Worm (Caenorhabditis elegans) whole organism, midembryonic: ENCODE measurements around the gene C34H4.1.

Experiments used
- T22C8.4 ChIP-seq: fragments of 200-800 bp; sonication (Bioruptor generic); IDR thresholded peaks from 2 replicates; pipeline ENCODE4 v1.3.6; 2022; ENCODE audit warnings: missing genetic modification characterization, missing compliant biosample characterization
- cog-1 ChIP-seq: sonication (generic microtip); optimal IDR thresholded peaks from 2 replicates; lab custom pipeline; 2016; ENCODE audit warnings: missing genetic modification characterization, missing compliant biosample characterization
- flt-1 ChIP-seq: fragments of 200-800 bp; sonication (Bioruptor generic); IDR thresholded peaks from 2 replicates; pipeline ENCODE4 v1.3.6; 2022; ENCODE audit warnings: missing genetic modification characterization, missing compliant biosample characterization
- klf-2 ChIP-seq: fragments of 200-800 bp; sonication (Bioruptor generic); conservative IDR thresholded peaks from 2 replicates; pipeline ENCODE4 v1.3.6; 2022; ENCODE audit warnings: missing genetic modification reagents, missing genetic modification characterization, missing compliant biosample characterization
- med-1 ChIP-seq: sonication (generic microtip); optimal IDR thresholded peaks from 2 replicates; lab custom pipeline; 2017; ENCODE audit warnings: missing genetic modification characterization, mild to moderate bottlenecking, missing compliant biosample characterization, antibody characterized with exemption, missing genetic modification reagents; ENCODE audit not compliant: insufficient read depth
- ref-1 ChIP-seq: fragments of 200-800 bp; sonication (Bioruptor generic); conservative IDR thresholded peaks from 2 replicates; pipeline ENCODE4 v1.3.6; 2022; ENCODE audit warnings: missing genetic modification reagents, missing genetic modification characterization, missing compliant biosample characterization
- tab-1 ChIP-seq: fragments of 200-800 bp; sonication (Bioruptor generic); IDR thresholded peaks from 2 replicates; pipeline ENCODE4 v1.3.6; 2022; ENCODE audit warnings: missing genetic modification characterization, missing compliant biosample characterization
- ztf-23 ChIP-seq: fragments of 200-800 bp; sonication (Bioruptor generic); IDR thresholded peaks from 2 replicates; pipeline ENCODE4 v1.3.6; 2022; ENCODE audit warnings: missing genetic modification reagents, missing genetic modification characterization, missing compliant biosample characterization
- ztf-29 ChIP-seq: fragments of 200-800 bp; sonication (Bioruptor generic); IDR thresholded peaks from 2 replicates; pipeline ENCODE4 v1.3.6; 2022; ENCODE audit warnings: missing genetic modification reagents, missing genetic modification characterization, missing compliant biosample characterization

The C34H4.1 gene

DNA sequence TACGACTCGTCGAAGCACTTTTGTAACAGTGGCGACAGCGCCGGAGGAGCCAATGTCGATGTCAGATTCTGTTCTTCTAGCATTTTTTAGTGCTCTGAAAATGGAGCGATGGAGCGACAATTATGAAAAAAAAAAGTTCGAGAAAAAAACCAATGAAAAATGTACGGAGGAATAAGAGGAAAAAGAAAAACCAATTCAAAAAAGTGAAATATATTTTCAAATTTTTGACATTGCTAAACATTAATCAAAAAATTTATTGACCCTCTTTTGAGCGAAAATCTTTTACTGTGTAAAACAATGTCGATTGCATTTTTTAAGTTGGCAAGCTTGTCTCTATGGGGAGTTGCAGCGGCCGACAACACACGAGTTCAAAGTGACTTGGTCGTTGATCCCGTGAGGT, 19.1 kb upstream of the C34H4.1 start, which contains the start of gene K03H6.5:
Gene K03H6.5 (minus strand): TSS at position 101 of the 400 bp plus-strand sequence.
- no peak for TF ChIP-seq ztf-23 (GFP tag; lab: Robert Waterston, UW)
- no peak for TF ChIP-seq tab-1 (GFP tag; lab: Robert Waterston, UW)
- no peak for TF ChIP-seq med-1 (GFP tag; lab: Kevin White, UChicago)
- no peak for TF ChIP-seq klf-2 (GFP tag; lab: Robert Waterston, UW)
- no peak for TF ChIP-seq cog-1 (tag; lab: Kevin White, UChicago)
- no peak for TF ChIP-seq ref-1
- TF ChIP-seq ztf-29 (GFP tag; lab: Robert Waterston, UW), result no peak
- TF ChIP-seq flt-1, result no peak
- no peak for TF ChIP-seq T22C8.4

DNA sequence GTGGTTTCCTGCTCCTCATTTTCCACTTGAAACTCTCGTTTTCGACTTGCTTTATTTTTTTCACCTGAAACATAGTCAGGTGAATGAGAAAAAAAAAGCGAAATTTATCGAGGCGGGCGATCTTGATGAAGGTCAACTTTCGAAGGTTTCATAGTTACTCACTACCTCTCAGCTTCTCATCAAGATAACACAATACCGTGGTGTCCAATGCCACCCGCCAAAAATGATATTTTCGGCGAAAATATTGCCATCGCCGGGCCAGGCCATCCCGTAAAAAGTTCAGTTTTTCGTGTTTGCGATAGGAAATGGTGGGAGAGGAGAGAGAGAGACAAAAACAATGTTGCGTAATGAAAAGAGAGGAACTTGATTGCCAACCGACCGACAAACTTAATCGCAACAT, 8.2 kb upstream of the C34H4.1 start:
- TF ChIP-seq ztf-29 (GFP tag; lab: Robert Waterston, UW) (no peak), klf-2 (GFP tag; lab: Robert Waterston, UW) (no peak), tab-1 (GFP tag; lab: Robert Waterston, UW) (no peak), T22C8.4 (no peak), med-1 (GFP tag; lab: Kevin White, UChicago) (no peak), ref-1 (no peak), cog-1 (tag; lab: Kevin White, UChicago) (no peak), ztf-23 (GFP tag; lab: Robert Waterston, UW) (no peak), flt-1 (no peak)

DNA sequence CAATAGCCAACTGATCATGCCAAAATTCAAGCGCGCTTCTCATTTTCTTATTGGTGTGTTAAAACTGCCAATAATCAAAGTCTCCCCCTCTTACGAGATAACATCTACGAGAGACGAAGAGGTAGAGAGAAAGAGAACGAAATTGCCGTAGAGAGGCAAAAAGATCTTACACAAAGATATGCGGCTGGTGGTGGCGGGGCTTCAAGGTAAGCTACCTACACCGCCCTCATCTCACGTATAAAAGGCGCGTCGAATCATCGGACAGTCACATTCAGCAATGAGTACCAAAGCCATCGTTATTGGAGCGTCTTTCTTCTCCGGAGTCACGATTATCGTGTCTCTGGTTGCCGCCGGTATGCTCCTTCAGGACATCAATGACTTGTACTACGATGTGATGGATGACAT, 6.9 kb upstream of the C34H4.1 start, which contains the start of gene col-107:
Gene col-107 (plus strand): TSS at position 265 of the 405 bp plus-strand sequence.
- TF ChIP-seq ztf-23 (GFP tag; lab: Robert Waterston, UW), result no peak
- no peak for TF ChIP-seq klf-2 (GFP tag; lab: Robert Waterston, UW)
- no peak for TF ChIP-seq cog-1 (tag; lab: Kevin White, UChicago)
- TF ChIP-seq flt-1, result no peak
- no peak for TF ChIP-seq ztf-29 (GFP tag; lab: Robert Waterston, UW)
- no peak for TF ChIP-seq ref-1
- no peak for TF ChIP-seq med-1 (GFP tag; lab: Kevin White, UChicago)
- TF ChIP-seq T22C8.4, result no peak
- TF ChIP-seq tab-1 (GFP tag; lab: Robert Waterston, UW), result no peak

DNA sequence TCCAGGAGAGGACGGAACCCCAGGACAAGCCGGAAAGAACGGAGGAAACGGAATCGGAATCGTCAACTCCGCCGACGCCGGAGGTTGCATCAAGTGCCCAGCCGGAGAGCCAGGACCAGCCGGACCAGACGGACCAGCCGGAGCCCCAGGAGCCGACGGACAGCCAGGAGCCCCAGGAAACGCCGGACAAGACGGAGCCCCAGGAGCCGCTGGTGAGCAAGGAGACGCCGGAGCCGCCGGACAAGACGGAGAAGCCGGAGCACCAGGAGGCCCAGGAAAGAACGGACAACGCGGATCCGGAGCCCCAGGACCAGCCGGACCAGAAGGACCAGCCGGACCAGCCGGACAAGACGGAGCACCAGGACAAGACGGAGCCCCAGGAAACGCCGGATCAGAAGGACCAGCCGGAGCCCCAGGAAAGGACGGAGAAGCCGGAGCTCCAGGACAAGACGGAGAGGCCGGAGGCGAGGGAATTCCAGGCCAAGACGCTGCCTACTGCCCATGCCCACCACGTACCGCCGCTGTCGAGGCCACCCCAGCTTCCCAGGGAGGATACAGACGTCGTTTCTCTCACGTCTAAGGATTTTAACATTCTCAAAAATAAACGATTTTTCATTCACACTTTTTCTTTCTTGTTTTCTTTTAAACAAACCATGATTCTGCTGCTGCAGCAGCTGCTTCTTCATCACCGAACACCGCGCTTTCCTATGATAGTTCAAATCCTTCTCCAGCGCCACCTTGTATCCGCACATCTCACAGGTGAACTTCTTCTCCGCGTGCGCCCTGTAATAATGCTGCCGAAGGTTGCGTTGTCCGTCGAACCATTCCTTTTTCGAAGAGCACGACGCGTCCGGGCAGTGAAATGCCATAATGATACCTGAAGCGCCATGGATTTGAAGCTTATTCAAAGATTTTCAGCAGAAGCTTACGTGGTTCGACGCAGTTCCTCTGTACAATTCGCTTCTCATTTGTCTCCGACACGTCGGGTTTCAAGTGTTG, 6.0 kb upstream of the C34H4.1 start:
- TF ChIP-seq ref-1 (no peak), flt-1 (no peak), ztf-29 (GFP tag; lab: Robert Waterston, UW) (no peak), cog-1 (tag; lab: Kevin White, UChicago) (no peak), med-1 (GFP tag; lab: Kevin White, UChicago) (no peak), klf-2 (GFP tag; lab: Robert Waterston, UW) (no peak), T22C8.4 (no peak), ztf-23 (GFP tag; lab: Robert Waterston, UW) (no peak), tab-1 (GFP tag; lab: Robert Waterston, UW) (no peak)

DNA sequence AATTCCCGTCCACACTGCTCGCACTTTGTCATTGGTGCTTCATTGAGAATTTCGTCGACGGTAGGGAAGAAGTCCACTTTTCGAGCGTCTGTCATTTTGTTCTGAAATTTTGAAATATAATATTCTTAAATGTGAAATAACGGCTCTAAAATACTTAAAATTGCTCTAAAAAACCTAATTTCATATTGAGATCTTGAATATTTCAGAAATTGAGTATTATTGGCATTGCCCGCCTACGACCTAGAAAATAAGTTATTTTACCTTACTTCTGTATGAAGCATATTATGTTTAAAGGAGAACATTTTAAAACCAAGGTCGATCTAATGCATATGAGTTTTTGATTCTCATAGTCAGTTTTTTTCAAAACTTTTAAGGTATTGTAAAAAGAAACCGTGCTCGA, 5.2 kb upstream of the C34H4.1 start, which contains the start of gene C34H4.5:
Gene C34H4.5 (minus strand): TSS at position 101 of the 400 bp plus-strand sequence.
- TF ChIP-seq tab-1 (GFP tag; lab: Robert Waterston, UW), result no peak
- TF ChIP-seq cog-1 (tag; lab: Kevin White, UChicago), result no peak
- no peak for TF ChIP-seq T22C8.4
- no peak for TF ChIP-seq ref-1
- TF ChIP-seq flt-1, result no peak
- no peak for TF ChIP-seq klf-2 (GFP tag; lab: Robert Waterston, UW)
- TF ChIP-seq med-1 (GFP tag; lab: Kevin White, UChicago), result no peak
- no peak for TF ChIP-seq ztf-23 (GFP tag; lab: Robert Waterston, UW)
- no peak for TF ChIP-seq ztf-29 (GFP tag; lab: Robert Waterston, UW)

DNA sequence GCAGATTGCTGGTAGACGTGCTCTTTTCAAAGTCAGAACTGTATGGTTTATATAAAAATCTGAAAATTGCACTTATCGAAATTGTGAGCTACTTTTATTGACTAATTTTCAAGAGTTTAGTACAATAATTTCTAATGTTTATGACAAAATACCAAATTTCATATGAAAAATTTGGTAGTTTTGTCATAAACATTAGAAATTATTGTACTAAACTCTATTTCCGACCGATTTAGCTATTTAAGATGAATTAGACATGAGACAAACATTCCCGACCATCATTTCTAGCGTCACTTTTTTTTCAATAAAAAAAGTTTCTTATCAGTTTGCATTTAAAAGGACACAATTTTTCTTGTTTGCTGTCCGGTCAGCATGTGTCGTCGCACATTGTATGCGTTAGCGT, 4.8 kb upstream of the C34H4.1 start, which contains the start of gene tag-244:
Gene tag-244 (plus strand): TSS at position 301 of the 400 bp plus-strand sequence.
- TF ChIP-seq cog-1 (tag; lab: Kevin White, UChicago), result no peak
- TF ChIP-seq ztf-29 (GFP tag; lab: Robert Waterston, UW), result no peak
- no peak for TF ChIP-seq T22C8.4
- no peak for TF ChIP-seq tab-1 (GFP tag; lab: Robert Waterston, UW)
- no peak for TF ChIP-seq ref-1
- no peak for TF ChIP-seq med-1 (GFP tag; lab: Kevin White, UChicago)
- no peak for TF ChIP-seq ztf-23 (GFP tag; lab: Robert Waterston, UW)
- TF ChIP-seq klf-2 (GFP tag; lab: Robert Waterston, UW), result no peak

DNA sequence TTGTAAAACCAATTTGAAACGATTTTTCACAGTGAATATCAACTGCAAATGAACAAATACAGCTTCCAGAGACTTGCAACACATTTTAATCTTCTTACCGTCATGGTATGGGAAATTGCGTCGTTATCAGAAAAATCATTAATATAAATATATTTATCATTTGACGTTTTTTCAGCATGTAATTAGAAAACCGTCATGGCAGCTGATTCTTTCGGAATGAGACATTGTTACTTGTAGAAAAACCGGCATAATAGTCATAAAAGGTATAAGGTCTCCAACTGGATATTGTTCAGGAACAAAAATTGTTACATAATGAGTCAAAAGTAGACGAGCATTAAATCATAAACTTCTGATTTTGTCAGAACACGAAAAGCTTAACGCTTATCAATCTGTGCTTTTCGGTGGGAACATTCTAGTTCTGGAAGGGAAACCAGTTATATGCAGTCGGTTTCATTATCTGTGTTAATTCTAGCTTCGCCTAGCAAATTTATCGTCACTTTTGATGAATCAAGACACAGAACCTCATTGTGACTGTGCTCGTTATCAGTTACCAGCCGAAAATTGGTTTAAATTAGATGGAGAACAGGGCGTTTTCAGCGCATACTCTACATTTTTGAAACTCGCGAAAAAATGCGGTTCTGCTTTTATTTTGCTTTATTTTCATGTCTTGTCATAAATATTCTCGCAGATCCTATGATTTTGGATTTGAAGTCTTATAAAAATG, 2.0 kb upstream of the C34H4.1 start, which contains the start of gene C34H4.2:
Gene C34H4.2 (plus strand): TSS at position 558 of the 724 bp plus-strand sequence.
- no peak for TF ChIP-seq flt-1
- TF ChIP-seq T22C8.4, result no peak
- TF ChIP-seq cog-1 (tag; lab: Kevin White, UChicago), result no peak
- TF ChIP-seq tab-1 (GFP tag; lab: Robert Waterston, UW), result no peak
- no peak for TF ChIP-seq med-1 (GFP tag; lab: Kevin White, UChicago)
- no peak for TF ChIP-seq ztf-23 (GFP tag; lab: Robert Waterston, UW)
- TF ChIP-seq klf-2 (GFP tag; lab: Robert Waterston, UW), result no peak
- TF ChIP-seq ref-1, result no peak
- TF ChIP-seq ztf-29 (GFP tag; lab: Robert Waterston, UW), result no peak

DNA sequence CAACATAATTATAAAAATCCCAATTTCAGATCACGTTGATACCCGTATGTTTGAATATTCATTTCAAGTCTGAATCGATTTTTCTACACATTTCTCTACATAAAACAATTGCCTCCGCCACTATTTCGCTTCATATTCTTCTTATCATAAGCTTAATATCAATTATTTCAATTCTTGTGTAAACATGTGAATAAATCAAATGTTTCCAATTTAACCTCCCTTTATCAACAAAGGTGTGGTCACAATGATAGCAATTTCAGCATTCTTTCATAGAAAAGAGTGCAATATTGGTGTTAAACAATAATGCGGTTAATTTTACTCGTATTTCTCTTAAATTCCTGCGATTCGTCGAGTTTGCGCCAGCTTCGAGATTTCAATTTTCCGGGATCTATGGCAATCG, 4.6 kb downstream of the C34H4.1 start, which contains the start of gene Y41D4B.17:
Gene Y41D4B.17 (plus strand): TSS at position 174 of the 400 bp plus-strand sequence.
- TF ChIP-seq ztf-23 (GFP tag; lab: Robert Waterston, UW) (no peak), tab-1 (GFP tag; lab: Robert Waterston, UW) (no peak), med-1 (GFP tag; lab: Kevin White, UChicago) (no peak), ref-1 (no peak), klf-2 (GFP tag; lab: Robert Waterston, UW) (no peak), cog-1 (tag; lab: Kevin White, UChicago) (no peak)
